Fruit fly (Drosophila melanogaster) S2 (cell line): ENCODE measurements around the gene NPF.

Experiments used
- CG8478 ChIP-seq: fragments of >200 bp; optimal IDR thresholded peaks from 2 replicates; lab custom pipeline; 2018
- CTCF ChIP-seq, 2 experiments: fragments of >200 bp; optimal IDR thresholded peaks; 2 replicates each; lab custom pipeline; 2018

dm6 chr3R:16649282-16649681 lies 40.3 kb downstream of the NPF start:
- TF ChIP-seq CG8478 (lab: Kevin White, UChicago): no peak
- peak in 1 of 2 experiments; percentile 13 for TF ChIP-seq CTCF (optimal IDR thresholded peaks at IDR 0.05; lab: Kevin White, UChicago)
